Worm (Caenorhabditis elegans) whole organism, L1 larva: ENCODE measurements around the gene rin-1.
"Not testable (repeated sequence)": the region's sequence is repeated elsewhere in the genome, so short reads cannot be mapped to it uniquely, and the experiment has no call there.

Source experiments
- C34B4.2 ChIP-seq: sonication (generic microtip); optimal IDR thresholded peaks from 2 replicates; lab custom pipeline; 2017; ENCODE audit warnings: mild to moderate bottlenecking, missing genetic modification characterization, missing compliant biosample characterization
- aha-1 ChIP-seq: fragments of 150-350 bp; optimal IDR thresholded peaks from 2 replicates; lab custom pipeline; 2014; ENCODE audit warnings: missing biosample characterization, missing genetic modification characterization
- alr-1 ChIP-seq: fragments of 200-800 bp; sonication (Bioruptor generic); optimal IDR thresholded peaks from 2 replicates; lab custom pipeline; 2018; ENCODE audit warnings: borderline replicate concordance, mild to moderate bottlenecking, missing genetic modification characterization, missing compliant biosample characterization
- blmp-1 ChIP-seq: fragments of 150-350 bp; optimal IDR thresholded peaks from 2 replicates; lab custom pipeline; 2014; ENCODE audit warnings: missing biosample characterization, missing genetic modification characterization
- ceh-63 ChIP-seq: fragments of 200-800 bp; sonication (Bioruptor generic); optimal IDR thresholded peaks from 2 replicates; lab custom pipeline; 2018; ENCODE audit warnings: mild to moderate bottlenecking, missing genetic modification characterization, missing compliant biosample characterization
- ceh-8 ChIP-seq: fragments of 200-800 bp; sonication (Bioruptor generic); optimal IDR thresholded peaks from 2 replicates; lab custom pipeline; 2018; ENCODE audit warnings: mild to moderate bottlenecking, missing genetic modification characterization, moderate library complexity, missing compliant biosample characterization
- ceh-88 ChIP-seq: fragments of 200-800 bp; sonication (Bioruptor generic); IDR thresholded peaks from 2 replicates; pipeline ENCODE4 v1.3.6; 2022; ENCODE audit warnings: missing genetic modification characterization, missing compliant biosample characterization
- ceh-90 ChIP-seq: sonication (generic microtip); optimal IDR thresholded peaks from 2 replicates; lab custom pipeline; 2016; ENCODE audit warnings: missing genetic modification characterization, missing compliant biosample characterization
- efl-1 ChIP-seq, 4 experiments: fragments of 150-350 bp; optimal IDR thresholded peaks in 3 of 4; peaks in 1 of 4; 1 replicate in 1 of 4; 2 replicates in 3 of 4; lab custom pipeline; 2014; ENCODE audit warnings: missing biosample characterization in 2 of 4, missing genetic modification characterization in 2 of 4, missing genetic modification reagents in 2 of 4
- efl-3 ChIP-seq: fragments of 200-800 bp; sonication (Bioruptor generic); optimal IDR thresholded peaks from 2 replicates; lab custom pipeline; 2018; ENCODE audit warnings: mild to moderate bottlenecking, missing genetic modification characterization, missing compliant biosample characterization
- elt-2 ChIP-seq: sonication (generic microtip); optimal IDR thresholded peaks from 2 replicates; lab custom pipeline; 2016; ENCODE audit warnings: missing genetic modification characterization, mild to moderate bottlenecking, inconsistent platforms, missing compliant biosample characterization, missing genetic modification reagents
- fkh-8 ChIP-seq: sonication (generic microtip); optimal IDR thresholded peaks from 2 replicates; lab custom pipeline; 2016; ENCODE audit warnings: mild to moderate bottlenecking, missing genetic modification characterization, missing compliant biosample characterization
- hlh-17 ChIP-seq: fragments of 200-800 bp; sonication (Bioruptor generic); optimal IDR thresholded peaks from 2 replicates; lab custom pipeline; 2018; ENCODE audit warnings: missing genetic modification characterization, mild to moderate bottlenecking, missing compliant biosample characterization, moderate library complexity, borderline replicate concordance
- hpl-2 ChIP-seq: fragments of 150-350 bp; optimal IDR thresholded peaks from 2 replicates; lab custom pipeline; 2014; ENCODE audit warnings: missing biosample characterization, missing genetic modification reagents, missing genetic modification characterization
- jun-1 ChIP-seq: fragments of 150-350 bp; optimal IDR thresholded peaks from 2 replicates; lab custom pipeline; 2014; ENCODE audit warnings: missing biosample characterization, missing genetic modification reagents, missing genetic modification characterization
- lin-13 ChIP-seq: fragments of 150-350 bp; optimal IDR thresholded peaks from 2 replicates; lab custom pipeline; 2014; ENCODE audit warnings: missing biosample characterization, missing genetic modification reagents, missing genetic modification characterization
- lin-14 ChIP-seq: fragments of 200-800 bp; sonication (Bioruptor generic); optimal IDR thresholded peaks from 2 replicates; lab custom pipeline; 2018; ENCODE audit warnings: mild to moderate bottlenecking, missing genetic modification characterization, moderate library complexity, missing compliant biosample characterization
- lir-3 ChIP-seq: sonication (generic microtip); optimal IDR thresholded peaks from 2 replicates; lab custom pipeline; 2016; ENCODE audit warnings: mild to moderate bottlenecking, missing genetic modification characterization, moderate library complexity, missing compliant biosample characterization; ENCODE audit not compliant: poor library complexity
- lsy-2 ChIP-seq, 2 experiments: fragments of 150-350 bp; optimal IDR thresholded peaks; 2 replicates each; lab custom pipeline; 2014; ENCODE audit warnings: missing biosample characterization in 2 of 2, missing genetic modification characterization in 2 of 2
- mab-9 ChIP-seq: fragments of 200-800 bp; sonication (Bioruptor generic); IDR thresholded peaks from 2 replicates; pipeline ENCODE4 v1.3.6; 2022; ENCODE audit warnings: missing genetic modification reagents, missing genetic modification characterization, missing compliant biosample characterization
- nhr-19 ChIP-seq: fragments of 200-800 bp; sonication (Bioruptor generic); conservative IDR thresholded peaks from 2 replicates; pipeline ENCODE4 v1.3.6; 2022; ENCODE audit warnings: missing genetic modification characterization, missing compliant biosample characterization
- nhr-237 ChIP-seq: fragments of 150-350 bp; optimal IDR thresholded peaks from 2 replicates; lab custom pipeline; 2014; ENCODE audit warnings: missing biosample characterization, missing genetic modification characterization
- nhr-28 ChIP-seq: fragments of 150-350 bp; optimal IDR thresholded peaks from 2 replicates; lab custom pipeline; 2014; ENCODE audit warnings: missing biosample characterization, missing genetic modification characterization
- nhr-47 ChIP-seq: sonication (generic microtip); optimal IDR thresholded peaks from 2 replicates; lab custom pipeline; 2016; ENCODE audit warnings: mild to moderate bottlenecking, missing genetic modification characterization, moderate library complexity, missing compliant biosample characterization
- nhr-85 ChIP-seq: sonication (generic microtip); peaks from one replicate; lab custom pipeline; 2016; ENCODE audit warnings: missing genetic modification characterization, inconsistent platforms, missing compliant biosample characterization
- pag-3 ChIP-seq: sonication (generic microtip); optimal IDR thresholded peaks from 2 replicates; lab custom pipeline; 2017; ENCODE audit warnings: missing genetic modification characterization, mild to moderate bottlenecking, missing compliant biosample characterization, antibody characterized with exemption, borderline replicate concordance; ENCODE audit not compliant: insufficient read depth
- rnt-1 ChIP-seq: sonication (generic microtip); optimal IDR thresholded peaks from 2 replicates; lab custom pipeline; 2016; ENCODE audit warnings: mild to moderate bottlenecking, missing genetic modification characterization, moderate library complexity, missing compliant biosample characterization
- snpc-4 ChIP-seq: fragments of 150-350 bp; optimal IDR thresholded peaks from 2 replicates; lab custom pipeline; 2014; ENCODE audit warnings: missing biosample characterization, missing genetic modification characterization
- snu-23 ChIP-seq: sonication (generic microtip); optimal IDR thresholded peaks from 2 replicates; lab custom pipeline; 2016; ENCODE audit warnings: missing genetic modification characterization, missing compliant biosample characterization
- sup-37 ChIP-seq: fragments of 200-800 bp; sonication (Bioruptor generic); optimal IDR thresholded peaks from 2 replicates; lab custom pipeline; 2018; ENCODE audit warnings: mild to moderate bottlenecking, missing genetic modification characterization, missing compliant biosample characterization
- swsn-7 ChIP-seq: sonication (generic microtip); optimal IDR thresholded peaks from 2 replicates; lab custom pipeline; 2016; ENCODE audit warnings: missing genetic modification characterization, missing compliant biosample characterization
- tlp-1 ChIP-seq: fragments of 150-350 bp; optimal IDR thresholded peaks from 2 replicates; lab custom pipeline; 2014; ENCODE audit warnings: missing biosample characterization, missing genetic modification characterization
- unc-130 ChIP-seq: fragments of 150-350 bp; optimal IDR thresholded peaks from 2 replicates; lab custom pipeline; 2017; ENCODE audit warnings: missing biosample characterization, missing genetic modification characterization, inconsistent platforms
- unc-30 ChIP-seq: sonication (generic microtip); optimal IDR thresholded peaks from 2 replicates; lab custom pipeline; 2017; ENCODE audit warnings: missing biosample characterization, missing genetic modification characterization
- unc-98 ChIP-seq: fragments of 200-800 bp; sonication (Bioruptor generic); IDR thresholded peaks from 2 replicates; pipeline ENCODE4 v1.3.6; 2022; ENCODE audit warnings: missing genetic modification characterization, missing compliant biosample characterization
- vab-15 ChIP-seq: sonication (generic microtip); optimal IDR thresholded peaks from 2 replicates; lab custom pipeline; 2017; ENCODE audit warnings: missing genotype, mild to moderate bottlenecking, missing genetic modification characterization, missing compliant biosample characterization
- xbp-1 ChIP-seq: sonication (generic microtip); optimal IDR thresholded peaks from 2 replicates; lab custom pipeline; 2016; ENCODE audit warnings: missing genetic modification characterization, missing compliant biosample characterization
- ztf-4 ChIP-seq: fragments of 150-350 bp; optimal IDR thresholded peaks from 2 replicates; lab custom pipeline; 2014; ENCODE audit warnings: missing biosample characterization, missing genetic modification characterization

rin-1 gene

ce11 chrV:14828407-14828806 is 13.0 kb upstream of the rin-1 start:
- TF ChIP-seq efl-1 (optimal IDR thresholded peaks at IDR 0.05; lab: Kevin White, UChicago) (no peak), efl-1 (GFP tag; optimal IDR thresholded peaks at IDR 0.05 in 1 of 2; lab: Kevin White, UChicago) (peak in 1 of 2 experiments; percentile 73), unc-98 (no peak)
- TF ChIP-seq, all 84 proteins: peak for 1

DNA sequence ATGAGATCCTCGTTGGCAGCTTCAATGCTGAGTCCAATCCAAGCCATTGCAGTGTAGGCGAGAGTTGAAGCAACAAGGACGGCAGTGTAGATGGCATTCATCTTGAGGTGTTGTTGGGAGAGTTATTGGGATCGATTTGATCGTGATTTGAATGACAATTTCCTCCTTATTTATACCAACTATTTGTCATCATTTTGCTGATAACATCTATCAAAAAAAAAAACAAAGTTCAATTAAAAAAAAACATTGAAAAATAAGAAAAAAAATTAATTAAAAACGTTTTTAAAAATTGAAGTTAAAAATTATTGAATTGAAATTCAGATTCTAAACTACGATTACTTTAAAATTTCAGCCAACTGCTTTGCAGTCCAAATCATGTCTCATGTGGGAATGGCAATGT is 11.6 kb upstream of the rin-1 start, which contains the start of gene nspa-8:
TSS of gene nspa-8 (minus strand) at position 101 of the 400 bp plus-strand sequence.
- TF ChIP-seq alr-1 (tag; lab: Kevin White, UChicago); xbp-1; pag-3 (tag; lab: Kevin White, UChicago): not testable (repeated sequence)

DNA sequence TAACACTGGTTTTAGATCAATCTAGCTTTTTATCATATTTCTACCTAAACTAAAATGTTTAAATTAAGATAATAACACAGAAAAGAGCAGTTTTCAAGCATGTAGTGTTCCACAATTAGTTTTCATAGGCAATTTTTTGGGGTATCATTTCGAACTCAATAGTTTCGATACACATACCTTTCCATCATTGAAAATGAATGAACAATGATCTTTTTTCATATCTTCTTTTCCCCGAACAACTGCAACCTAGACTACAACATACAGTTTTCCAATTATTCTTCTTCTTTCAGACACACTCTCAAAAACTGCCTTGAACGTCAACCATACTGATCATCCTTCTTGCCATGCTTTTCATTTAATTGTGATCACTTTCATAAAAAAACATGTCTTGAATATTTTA is 8.7 kb upstream of the rin-1 start, which contains the start of gene W06A7.4:
TSS of gene W06A7.4 (plus strand) at position 301 of the 400 bp plus-strand sequence.
- TF ChIP-seq fkh-8 = no peak

- no peak for TF ChIP-seq snpc-4 (tag; lab: Kevin White, UChicago)
- no peak for TF ChIP-seq C34B4.2 (tag; lab: Kevin White, UChicago)
- no peak for TF ChIP-seq sup-37
- no peak for TF ChIP-seq hlh-17 (GFP tag; lab: Kevin White, UChicago)
- no peak for TF ChIP-seq lin-14 (GFP tag; lab: Kevin White, UChicago)
- no peak for TF ChIP-seq nhr-47
- no peak for TF ChIP-seq ceh-88
- no peak for TF ChIP-seq swsn-7 (tag; lab: Kevin White, UChicago)
- no peak for TF ChIP-seq nhr-85
- TF ChIP-seq lin-13 (GFP tag; lab: Kevin White, UChicago) = no peak
- TF ChIP-seq unc-130 (tag; lab: Kevin White, UChicago) = no peak
- no peak for TF ChIP-seq vab-15 (tag; lab: Kevin White, UChicago)
- no peak for TF ChIP-seq blmp-1
- no peak for TF ChIP-seq hpl-2 (GFP tag; lab: Kevin White, UChicago)
- no peak for TF ChIP-seq efl-3 (GFP tag; lab: Kevin White, UChicago)
- TF ChIP-seq tlp-1 = no peak
- no peak for TF ChIP-seq aha-1 (tag; lab: Kevin White, UChicago)
- TF ChIP-seq ceh-8 (GFP tag; lab: Kevin White, UChicago) = no peak
- TF ChIP-seq ceh-90 (tag; lab: Kevin White, UChicago) = no peak
- no peak for TF ChIP-seq ztf-4 (tag; lab: Kevin White, UChicago)
- TF ChIP-seq, all 84 proteins: peak for 0
These were observed 6.2 kb upstream of the rin-1 start, which contains the start of gene W06A7.2 for ce11 chrV:14821553-14821952. W06A7.2 (plus strand) TSS chrV:14821853.

DNA sequence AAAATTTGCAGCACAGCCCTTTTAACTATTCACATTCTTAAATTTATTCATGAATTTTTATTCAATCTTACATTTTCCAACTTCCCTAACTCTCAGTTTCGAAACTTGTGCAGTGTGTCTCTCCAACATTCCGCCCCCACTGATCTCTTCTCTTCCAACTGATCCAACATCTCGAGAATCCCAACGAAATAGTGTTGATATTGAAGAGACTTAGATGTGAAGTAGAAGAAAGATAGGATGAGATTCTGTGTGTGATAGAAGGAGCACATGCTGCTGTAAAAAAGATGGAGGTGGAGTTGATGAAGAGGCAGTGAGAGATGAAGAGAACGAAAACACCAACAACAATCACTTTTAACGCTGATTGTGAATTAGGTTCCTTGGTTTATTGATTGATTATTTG is 4.9 kb upstream of the rin-1 start:
- TF ChIP-seq elt-2 = no peak
- TF ChIP-seq lin-14 (GFP tag; lab: Kevin White, UChicago) = peak; percentile 76
- TF ChIP-seq lir-3 (tag; lab: Kevin White, UChicago) = no peak
- TF ChIP-seq ceh-90 (tag; lab: Kevin White, UChicago) = no peak
- TF ChIP-seq lsy-2 (tag; optimal IDR thresholded peaks at IDR 0.05; lab: Kevin White, UChicago) = peak in 1 of 2 experiments; percentile 39
- no peak for TF ChIP-seq ceh-63
- TF ChIP-seq jun-1 (tag; lab: Kevin White, UChicago) = no peak
- TF ChIP-seq snu-23 (GFP tag; lab: Kevin White, UChicago) = peak; percentile 13
- no peak for TF ChIP-seq nhr-237 (tag; lab: Kevin White, UChicago)
- no peak for TF ChIP-seq vab-15 (tag; lab: Kevin White, UChicago)
- TF ChIP-seq unc-30 = no peak
- TF ChIP-seq mab-9 (GFP tag; lab: Robert Waterston, UW) = no peak
- no peak for TF ChIP-seq sup-37
- no peak for TF ChIP-seq nhr-28 (tag; lab: Kevin White, UChicago)
- peak; percentile 53 for TF ChIP-seq rnt-1 (tag; lab: Kevin White, UChicago)
- 0 out of 2 replicates have a peak, but pooled peaks have one; percentile 7 for TF ChIP-seq nhr-19 (GFP tag; lab: Robert Waterston, UW)
- TF ChIP-seq, all 84 proteins: peak for 5
